Worm (Caenorhabditis elegans): ENCODE data around the gene C24H11.2.

ce11 chrIII:11781800-11782199, 10.3 kb downstream of the C24H11.2 start, which contains the start of gene srd-74:
- no peak for TF ChIP-seq pha-4 (tag; optimal IDR thresholded peaks at IDR 0.05)
- no peak for TF ChIP-seq hmg-1.2 (GFP tag; IDR thresholded peaks at IDR 0.05)
- TF ChIP-seq snpc-4 (GFP tag; optimal IDR thresholded peaks at IDR 0.05) = no peak
- no peak for TF ChIP-seq snpc-4 (tag; optimal IDR thresholded peaks at IDR 0.05)
- no peak for TF ChIP-seq lin-26 (GFP tag; IDR thresholded peaks at IDR 0.05)
- TF ChIP-seq tlf-1 (GFP tag; optimal IDR thresholded peaks at IDR 0.05) = no peak
- no peak for TF ChIP-seq snpc-1.1 (tag; optimal IDR thresholded peaks at IDR 0.05; ENCODE audit: insufficient read depth)
- TF ChIP-seq aptf-2 (GFP tag; conservative IDR thresholded peaks at IDR 0.05) = no peak
